Fruit fly (Drosophila melanogaster) whole organism, embryonic: ENCODE measurements around the gene CG32388.
A peak's percentile ranks its signal among the peaks of the same experiment; 100 is the strongest.

ENCODE experiments used
- Abd-B ChIP-seq: fragments of 200-800 bp; sonication (Bioruptor generic); optimal IDR thresholded peaks from 2 replicates; lab custom pipeline; 2018; ENCODE audit warnings: missing biosample characterization, mild to moderate bottlenecking, missing genetic modification characterization, moderate library complexity
- Atf-2 ChIP-seq: fragments of 200-800 bp; sonication (Bioruptor generic); optimal IDR thresholded peaks from 2 replicates; lab custom pipeline; 2016; ENCODE audit warnings: missing biosample characterization, missing genetic modification characterization
- Bdp1 ChIP-seq: fragments of 200-800 bp; sonication (Bioruptor generic); optimal IDR thresholded peaks from 3 replicates; lab custom pipeline; 2016; ENCODE audit warnings: missing biosample characterization, missing genetic modification characterization
- CG11456 ChIP-seq: fragments of 200-800 bp; sonication (Bioruptor generic); IDR thresholded peaks from 3 replicates; pipeline ENCODE4 v1.3.6; 2022; ENCODE audit warnings: missing biosample characterization, missing genetic modification characterization
- CG11723 ChIP-seq: fragments of 200-800 bp; sonication (Bioruptor generic); optimal IDR thresholded peaks from 2 replicates; lab custom pipeline; 2017; ENCODE audit warnings: missing biosample characterization, mild to moderate bottlenecking, missing genetic modification characterization
- CG12299 ChIP-seq: fragments of 200-800 bp; sonication (Bioruptor generic); optimal IDR thresholded peaks from 2 replicates; lab custom pipeline; 2018; ENCODE audit warnings: missing biosample characterization, mild to moderate bottlenecking, missing genetic modification characterization
- CG12391 ChIP-seq: fragments of 200-800 bp; sonication (Bioruptor generic); optimal IDR thresholded peaks from 3 replicates; lab custom pipeline; 2018; ENCODE audit warnings: missing biosample characterization, mild to moderate bottlenecking, missing genetic modification characterization, moderate library complexity
- CG15601 ChIP-seq: fragments of 200-800 bp; sonication (Bioruptor generic); optimal IDR thresholded peaks from 3 replicates; lab custom pipeline; 2019; ENCODE audit warnings: missing biosample characterization, mild to moderate bottlenecking, missing genetic modification characterization, moderate library complexity
- CG17328 ChIP-seq: fragments of 200-800 bp; sonication (Bioruptor generic); IDR thresholded peaks from 2 replicates; pipeline ENCODE4 v1.3.6; 2022; ENCODE audit warnings: missing biosample characterization, missing genetic modification characterization
- CG17612 ChIP-seq: fragments of 200-800 bp; sonication (Bioruptor generic); IDR thresholded peaks from 2 replicates; pipeline ENCODE4 v1.3.6; 2022; ENCODE audit warnings: missing biosample characterization, missing genetic modification characterization
- CG1792 ChIP-seq: fragments of 200-800 bp; sonication (Bioruptor generic); optimal IDR thresholded peaks from 2 replicates; lab custom pipeline; 2016; ENCODE audit warnings: missing biosample characterization, missing genetic modification characterization
- CG33557 ChIP-seq: fragments of 200-800 bp; sonication (Bioruptor generic); optimal IDR thresholded peaks from 2 replicates; lab custom pipeline; 2019; ENCODE audit warnings: missing biosample characterization, mild to moderate bottlenecking, missing genetic modification characterization, moderate library complexity
- CG34376 ChIP-seq: fragments of 200-800 bp; sonication (Bioruptor generic); optimal IDR thresholded peaks from 2 replicates; lab custom pipeline; 2018; ENCODE audit warnings: missing biosample characterization, mild to moderate bottlenecking, missing genetic modification characterization
- CG6813 ChIP-seq: fragments of 200-800 bp; sonication (Bioruptor generic); optimal IDR thresholded peaks from 2 replicates; lab custom pipeline; 2017; ENCODE audit warnings: missing biosample characterization, missing genetic modification characterization, mild to moderate bottlenecking, moderate library complexity, missing genetic modification reagents
- CG6854 ChIP-seq: fragments of 200-800 bp; sonication (Bioruptor generic); optimal IDR thresholded peaks from 3 replicates; lab custom pipeline; 2017; ENCODE audit warnings: missing biosample characterization, mild to moderate bottlenecking, missing genetic modification characterization
- CG7357 ChIP-seq: fragments of 200-800 bp; sonication (Bioruptor generic); IDR thresholded peaks from 3 replicates; pipeline ENCODE4 v1.3.6; 2022; ENCODE audit warnings: missing biosample characterization, missing genetic modification characterization
- CG7372 ChIP-seq: fragments of 200-800 bp; sonication (Bioruptor generic); IDR thresholded peaks from 2 replicates; pipeline ENCODE4 v1.3.6; 2022; ENCODE audit warnings: missing biosample characterization, missing genetic modification characterization
- CG7928 ChIP-seq: fragments of 200-800 bp; sonication (Bioruptor generic); optimal IDR thresholded peaks from 2 replicates; lab custom pipeline; 2017; ENCODE audit warnings: missing biosample characterization, mild to moderate bottlenecking, missing genetic modification characterization
- CG7963 ChIP-seq: fragments of 200-800 bp; sonication (Bioruptor generic); IDR thresholded peaks from 3 replicates; pipeline ENCODE4 v1.3.6; 2022; ENCODE audit warnings: missing biosample characterization, missing genetic modification characterization; ENCODE audit not compliant: partially characterized antibody
- CG8290 ChIP-seq, 3 experiments: fragments of 200-800 bp; sonication (Bioruptor generic); optimal IDR thresholded peaks; 2 replicates each; lab custom pipeline; 2016 to 2019; ENCODE audit warnings: missing biosample characterization in 3 of 3, missing genetic modification characterization in 3 of 3, mild to moderate bottlenecking in 2 of 3, moderate library complexity in 1 of 3
- CG8388 ChIP-seq: fragments of 200-800 bp; sonication (Bioruptor generic); optimal IDR thresholded peaks from 2 replicates; lab custom pipeline; 2019; ENCODE audit warnings: missing biosample characterization, mild to moderate bottlenecking, missing genetic modification characterization, moderate library complexity
- Dbx ChIP-seq: fragments of 200-800 bp; sonication (Bioruptor generic); IDR thresholded peaks from 3 replicates; pipeline ENCODE4 v1.3.6; 2022; ENCODE audit warnings: missing biosample characterization, missing genetic modification characterization
- Elba2 ChIP-seq: fragments of 200-800 bp; sonication (Bioruptor generic); optimal IDR thresholded peaks from 3 replicates; lab custom pipeline; 2016; ENCODE audit warnings: missing biosample characterization, missing genetic modification characterization
- H15 ChIP-seq: fragments of 200-800 bp; sonication (Bioruptor generic); IDR thresholded peaks from 3 replicates; pipeline ENCODE4 v1.3.6; 2022; ENCODE audit warnings: missing biosample characterization, missing genetic modification characterization
- HmgD ChIP-seq: fragments of 200-800 bp; sonication (Bioruptor generic); optimal IDR thresholded peaks from 3 replicates; lab custom pipeline; 2016; ENCODE audit warnings: missing biosample characterization, missing genetic modification characterization
- Jarid2 ChIP-seq: fragments of 200-800 bp; sonication (Bioruptor generic); optimal IDR thresholded peaks from 3 replicates; lab custom pipeline; 2017; ENCODE audit warnings: mild to moderate bottlenecking, missing biosample characterization, missing genetic modification reagents, missing genetic modification characterization
- Neu2 ChIP-seq: fragments of 200-800 bp; sonication (Bioruptor generic); optimal IDR thresholded peaks from 3 replicates; lab custom pipeline; 2016; ENCODE audit warnings: missing biosample characterization, missing genetic modification characterization, borderline replicate concordance
- Oaz ChIP-seq: fragments of 200-800 bp; sonication (Bioruptor generic); IDR thresholded peaks from 2 replicates; pipeline ENCODE4 v1.3.6; 2022; ENCODE audit warnings: missing biosample characterization, missing genetic modification characterization
- Six4 ChIP-seq: fragments of 200-800 bp; sonication (Bioruptor generic); optimal IDR thresholded peaks from 2 replicates; lab custom pipeline; 2016; ENCODE audit warnings: missing biosample characterization, missing genetic modification characterization
- amos ChIP-seq: fragments of 200-800 bp; sonication (Bioruptor generic); IDR thresholded peaks from 2 replicates; pipeline ENCODE4 v1.3.6; 2022; ENCODE audit warnings: missing biosample characterization, missing genetic modification characterization; ENCODE audit not compliant: partially characterized antibody
- caup ChIP-seq: fragments of 200-800 bp; sonication (Bioruptor generic); optimal IDR thresholded peaks from 3 replicates; lab custom pipeline; 2017; ENCODE audit warnings: missing biosample characterization, mild to moderate bottlenecking, missing genetic modification characterization, moderate library complexity; ENCODE audit not compliant: severe bottlenecking
- cwo ChIP-seq: fragments of 200-800 bp; sonication (Bioruptor generic); optimal IDR thresholded peaks from 3 replicates; lab custom pipeline; 2017; ENCODE audit warnings: missing biosample characterization, missing genetic modification characterization, mild to moderate bottlenecking, moderate library complexity, missing genetic modification reagents
- dm ChIP-seq: fragments of 200-800 bp; sonication (Bioruptor generic); optimal IDR thresholded peaks from 3 replicates; lab custom pipeline; 2016; ENCODE audit warnings: missing biosample characterization, missing genetic modification characterization
- dpn ChIP-seq, 2 experiments: fragments of 200-800 bp; sonication (Bioruptor generic); optimal IDR thresholded peaks; 3 replicates each; lab custom pipeline; 2016; ENCODE audit warnings: missing biosample characterization in 2 of 2, missing genetic modification characterization in 2 of 2
- dysf ChIP-seq: fragments of 200-800 bp; sonication (Bioruptor generic); IDR thresholded peaks from 3 replicates; pipeline ENCODE4 v1.3.6; 2022; ENCODE audit warnings: missing biosample characterization, missing genetic modification characterization
- fu2 ChIP-seq: fragments of 200-800 bp; sonication (Bioruptor generic); optimal IDR thresholded peaks from 2 replicates; lab custom pipeline; 2016; ENCODE audit warnings: missing biosample characterization, missing genetic modification characterization
- gcm2 ChIP-seq: fragments of 200-800 bp; sonication (Bioruptor generic); optimal IDR thresholded peaks from 2 replicates; lab custom pipeline; 2016; ENCODE audit warnings: missing biosample characterization, missing genetic modification characterization
- kah ChIP-seq: fragments of 200-800 bp; sonication (Bioruptor generic); optimal IDR thresholded peaks from 2 replicates; lab custom pipeline; 2018; ENCODE audit warnings: missing biosample characterization, mild to moderate bottlenecking, missing genetic modification characterization
- lbe ChIP-seq: fragments of 200-800 bp; sonication (Bioruptor generic); optimal IDR thresholded peaks from 2 replicates; lab custom pipeline; 2016; ENCODE audit warnings: missing biosample characterization, mild to moderate bottlenecking, missing genetic modification characterization
- mirr ChIP-seq: fragments of 200-800 bp; sonication (Bioruptor generic); optimal IDR thresholded peaks from 3 replicates; lab custom pipeline; 2018; ENCODE audit warnings: missing biosample characterization, mild to moderate bottlenecking, missing genetic modification characterization
- nmo ChIP-seq: fragments of 200-800 bp; sonication (Bioruptor generic); optimal IDR thresholded peaks from 2 replicates; lab custom pipeline; 2018; ENCODE audit warnings: missing biosample characterization, mild to moderate bottlenecking, missing genetic modification characterization, moderate library complexity
- schlank ChIP-seq: fragments of 200-800 bp; sonication (Bioruptor generic); optimal IDR thresholded peaks from 2 replicates; lab custom pipeline; 2018; ENCODE audit warnings: missing biosample characterization, mild to moderate bottlenecking, missing genetic modification characterization
- sim ChIP-seq: fragments of 200-800 bp; sonication (Bioruptor generic); IDR thresholded peaks from 2 replicates; pipeline ENCODE4 v1.3.6; 2022; ENCODE audit warnings: missing biosample characterization, missing genetic modification characterization
- slp2 ChIP-seq: fragments of 200-800 bp; sonication (Bioruptor generic); optimal IDR thresholded peaks from 2 replicates; lab custom pipeline; 2016; ENCODE audit warnings: missing biosample characterization, missing genetic modification characterization
- tll ChIP-seq, 2 experiments: fragments of 200-800 bp in 1 of 2; fragments of >200 bp in 1 of 2; sonication (Bioruptor generic) in 1 of 2; optimal IDR thresholded peaks; 2 replicates each; lab custom pipeline; 2017 to 2019; ENCODE audit warnings: missing biosample characterization in 2 of 2, missing genetic modification characterization in 2 of 2, mild to moderate bottlenecking in 1 of 2, moderate library complexity in 1 of 2
- tx ChIP-seq: fragments of 200-800 bp; sonication (Bioruptor generic); optimal IDR thresholded peaks from 2 replicates; lab custom pipeline; 2016; ENCODE audit warnings: missing biosample characterization, missing genetic modification characterization
- wek ChIP-seq: fragments of 200-800 bp; sonication (Bioruptor generic); optimal IDR thresholded peaks from 3 replicates; lab custom pipeline; 2018; ENCODE audit warnings: missing biosample characterization, mild to moderate bottlenecking, missing genetic modification characterization, moderate library complexity

CG32388 gene

DNA sequence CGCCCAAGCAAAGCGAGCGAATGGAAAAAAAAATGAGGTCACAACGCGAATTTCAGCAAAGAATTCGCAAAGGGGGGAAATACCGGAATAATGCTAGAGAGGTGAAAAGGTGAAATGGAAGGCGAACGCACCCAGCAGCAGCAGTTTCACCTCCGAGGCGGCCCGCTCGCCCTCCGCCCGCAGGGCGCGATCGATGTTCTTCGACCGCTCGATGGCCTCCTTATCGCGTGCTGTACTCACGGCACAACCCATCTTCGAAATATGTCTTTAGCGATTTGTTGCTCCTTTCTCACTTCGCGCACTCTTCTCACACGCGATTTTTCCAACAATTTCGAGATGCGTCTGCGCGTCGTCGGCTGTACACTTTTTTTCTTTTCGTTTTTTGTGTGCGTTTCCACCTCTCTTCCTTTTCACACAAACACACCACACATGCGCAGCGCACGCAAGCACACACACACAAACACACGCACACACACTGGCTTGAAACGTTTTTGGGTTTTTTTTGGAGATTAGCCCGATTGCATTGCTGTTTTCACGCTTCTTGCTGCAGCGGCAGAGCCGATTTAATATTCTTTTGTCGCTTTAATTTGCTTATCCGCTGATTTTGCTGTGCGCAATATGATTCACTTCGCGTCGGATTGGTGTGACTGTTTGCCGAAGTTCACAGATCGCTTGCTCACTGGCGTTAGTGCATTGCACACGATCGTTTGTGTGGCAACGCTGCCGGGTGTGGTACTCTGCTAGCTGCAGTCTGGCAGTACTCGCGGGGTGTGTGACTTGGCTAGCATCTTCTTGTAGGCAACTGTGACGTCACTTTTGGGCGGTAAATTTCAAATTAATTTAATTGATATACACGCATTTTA lies 4.8 kb downstream of the CG32388 start, which contains the start of gene Galphai (continued):
- TF ChIP-seq CG17612 (no peak), CG8290 (GFP tag; optimal IDR thresholded peaks at IDR 0.05; lab: Kevin White, UChicago) (peak; percentile 89), CG8290 (tag; optimal IDR thresholded peaks at IDR 0.05; lab: Kevin White, UChicago) (peak; percentile 59 to 97), fu2 (GFP tag; lab: Kevin White, UChicago) (peak; percentile 19), lbe (no peak), tx (GFP tag; lab: Kevin White, UChicago) (no peak), Dbx (peak; percentile 57; the same call in 1 of the 3 replicates), amos (GFP tag; lab: Robert Waterston, UW) (peak; percentile 66), mirr (GFP tag; lab: Kevin White, UChicago) (peak; percentile 28), CG17328 (GFP tag; lab: Robert Waterston, UW) (no peak), gcm2 (GFP tag; lab: Kevin White, UChicago) (peak; percentile 13), Neu2 (GFP tag; lab: Kevin White, UChicago) (no peak), H15 (GFP tag; lab: Robert Waterston, UW) (no peak), slp2 (GFP tag; lab: Kevin White, UChicago) (no peak), dpn (GFP tag; optimal IDR thresholded peaks at IDR 0.05; lab: Kevin White, UChicago) (peak; percentile 38 to 45), Oaz (GFP tag; lab: Robert Waterston, UW) (no peak), HmgD (GFP tag; lab: Kevin White, UChicago) (peak; percentile 92), dm (peak; percentile 58), Six4 (GFP tag; lab: Kevin White, UChicago) (no peak), schlank (tag; lab: Kevin White, UChicago) (no peak), Jarid2 (GFP tag; lab: Kevin White, UChicago) (peak; percentile 72), CG1792 (GFP tag; lab: Kevin White, UChicago) (peak; percentile 28), CG11723 (GFP tag; lab: Kevin White, UChicago) (no peak), nmo (GFP tag; lab: Kevin White, UChicago) (peak; percentile 66), caup (GFP tag; lab: Kevin White, UChicago) (peak; percentile 47), Bdp1 (GFP tag; lab: Kevin White, UChicago) (peak; percentile 62), Elba2 (GFP tag; lab: Kevin White, UChicago) (no peak), CG7357 (GFP tag; lab: Robert Waterston, UW) (0 out of 3 replicates have a peak, but pooled peaks have one; percentile 12), CG12299 (tag; lab: Kevin White, UChicago) (peak; percentile 47), sim (GFP tag; lab: Robert Waterston, UW) (0 out of 2 replicates have a peak, but pooled peaks have one; percentile 16), CG7372 (GFP tag; lab: Robert Waterston, UW) (no peak), cwo (GFP tag; lab: Kevin White, UChicago) (no peak), tll (GFP tag; optimal IDR thresholded peaks at IDR 0.05; lab: Kevin White, UChicago) (no peak), CG15601 (peak; percentile 62), kah (GFP tag; lab: Kevin White, UChicago) (no peak), CG6813 (GFP tag; lab: Kevin White, UChicago) (no peak), CG8388 (GFP tag; lab: Kevin White, UChicago) (no peak), dysf (GFP tag; lab: Robert Waterston, UW) (peak; percentile 6; the same call in 1 of the 3 replicates), CG12391 (peak; percentile 35), CG33557 (GFP tag; lab: Kevin White, UChicago) (peak; percentile 4), CG34376 (GFP tag; lab: Kevin White, UChicago) (peak; percentile 49), CG7963 (no peak), CG7928 (GFP tag; lab: Kevin White, UChicago) (peak; percentile 48), Atf-2 (no peak), CG6854 (GFP tag; lab: Kevin White, UChicago) (no peak), CG11456 (GFP tag; lab: Robert Waterston, UW) (no peak), wek (GFP tag; lab: Kevin White, UChicago) (no peak), Abd-B (peak; percentile 58)
